Worm (Caenorhabditis elegans) whole organism, late embryonic: ENCODE results near the gene C07E3.8.

Experiments
- F13H6.1 ChIP-seq: sonication (generic microtip); optimal IDR thresholded peaks from 2 replicates; lab custom pipeline; 2016; ENCODE audit warnings: missing genetic modification characterization, missing compliant biosample characterization
- K09A11.1 ChIP-seq: sonication (generic microtip); optimal IDR thresholded peaks from 2 replicates; lab custom pipeline; 2017; ENCODE audit warnings: antibody characterized with exemption, mild to moderate bottlenecking, missing genetic modification characterization, missing compliant biosample characterization; ENCODE audit not compliant: insufficient read depth
- ceh-19 ChIP-seq: fragments of 200-800 bp; sonication (Bioruptor generic); optimal IDR thresholded peaks from 2 replicates; lab custom pipeline; 2018; ENCODE audit warnings: mild to moderate bottlenecking, missing genetic modification characterization, missing compliant biosample characterization
- ceh-31 ChIP-seq: sonication (generic microtip); optimal IDR thresholded peaks from 2 replicates; lab custom pipeline; 2016; ENCODE audit warnings: missing genetic modification characterization, missing compliant biosample characterization
- ceh-48 ChIP-seq: sonication (generic microtip); optimal IDR thresholded peaks from 2 replicates; lab custom pipeline; 2016; ENCODE audit warnings: missing genetic modification characterization, inconsistent platforms, missing compliant biosample characterization
- dmd-4 ChIP-seq: sonication (generic microtip); optimal IDR thresholded peaks from 2 replicates; lab custom pipeline; 2016; ENCODE audit warnings: borderline replicate concordance, missing genetic modification characterization, missing compliant biosample characterization
- elt-2 ChIP-seq: sonication (generic microtip); optimal IDR thresholded peaks from 2 replicates; lab custom pipeline; 2016; ENCODE audit warnings: missing genetic modification reagents, missing genetic modification characterization, missing compliant biosample characterization
- lin-11 ChIP-seq: fragments of 200-800 bp; sonication (Bioruptor generic); optimal IDR thresholded peaks from 2 replicates; lab custom pipeline; 2018; ENCODE audit warnings: mild to moderate bottlenecking, missing genetic modification characterization, missing compliant biosample characterization
- pha-2 ChIP-seq: sonication (generic microtip); optimal IDR thresholded peaks from 2 replicates; lab custom pipeline; 2017; ENCODE audit warnings: mild to moderate bottlenecking, missing genetic modification characterization, missing compliant biosample characterization
- rnt-1 ChIP-seq: sonication (generic microtip); optimal IDR thresholded peaks from 2 replicates; lab custom pipeline; 2016; ENCODE audit warnings: missing genetic modification characterization, missing compliant biosample characterization
- sdc-2 ChIP-seq: sonication (generic microtip); optimal IDR thresholded peaks from 2 replicates; lab custom pipeline; 2016; ENCODE audit warnings: missing genotype, missing genetic modification characterization, missing compliant biosample characterization
- sox-2 ChIP-seq: fragments of 200-800 bp; sonication (Bioruptor generic); IDR thresholded peaks from 2 replicates; pipeline ENCODE4 v1.3.6; 2022; ENCODE audit warnings: missing genetic modification reagents, missing genetic modification characterization, missing compliant biosample characterization

ce11 chrII:10351963-10352362 is at the start of gene C07E3.8:
- TF ChIP-seq F13H6.1 (no peak), rnt-1 (tag; lab: Kevin White, UChicago) (no peak), ceh-19 (GFP tag; lab: Kevin White, UChicago) (no peak), ceh-48 (tag; lab: Kevin White, UChicago) (no peak), sox-2 (GFP tag; lab: Robert Waterston, UW) (no peak), pha-2 (tag; lab: Kevin White, UChicago) (no peak), ceh-31 (tag; lab: Kevin White, UChicago) (no peak), lin-11 (no peak), elt-2 (no peak), dmd-4 (tag; lab: Kevin White, UChicago) (no peak), K09A11.1 (no peak), sdc-2 (tag; lab: Kevin White, UChicago) (no peak)
